Worm (Caenorhabditis elegans): ENCODE measurements around the gene C27D6.1.
"Not testable (repeated sequence)": the region's sequence is repeated elsewhere in the genome, so short reads cannot be mapped to it uniquely, and the experiment has no call there.

C27D6.1 gene

ce11 chrII:5156983-5157382 is 15.6 kb upstream of the C27D6.1 start, which contains the start of gene msp-45:
Gene msp-45, minus strand, starts transcription at chrII:5157083.
- no peak for TF ChIP-seq cog-1 (tag; optimal IDR thresholded peaks at IDR 0.05)
- no peak for TF ChIP-seq ref-1 (GFP tag; conservative IDR thresholded peaks at IDR 0.05)
- no peak for TF ChIP-seq tab-1 (GFP tag; IDR thresholded peaks at IDR 0.05)
- TF ChIP-seq flt-1 (GFP tag; IDR thresholded peaks at IDR 0.05) = no peak

- TF ChIP-seq flt-1 (GFP tag; IDR thresholded peaks at IDR 0.05) = no peak
- TF ChIP-seq ref-1 (GFP tag; conservative IDR thresholded peaks at IDR 0.05) = no peak
- TF ChIP-seq klf-2 (GFP tag; conservative IDR thresholded peaks at IDR 0.05) = no peak
These were observed 15.0 kb upstream of the C27D6.1 start, which contains the start of gene srb-13 for ce11 chrII:5157525-5157924. Gene srb-13, minus strand, starts transcription at chrII:5157625.

- not testable (repeated sequence) for TF ChIP-seq ztf-29, T22C8.4, ztf-23 (GFP tag; IDR thresholded peaks at IDR 0.05)
These were observed 13.8 kb upstream of the C27D6.1 start, which contains the start of gene F58A6.9 for ce11 chrII:5158774-5159173. Gene F58A6.9, minus strand, starts transcription at chrII:5158874.

ce11 chrII:5161102-5161501 is 11.4 kb upstream of the C27D6.1 start, which contains the start of gene C27D6.11:
Gene C27D6.11, minus strand, starts transcription at chrII:5161202.
- TF ChIP-seq tab-1 (GFP tag; IDR thresholded peaks at IDR 0.05) (no peak), ztf-23 (GFP tag; IDR thresholded peaks at IDR 0.05) (no peak), ztf-29 (GFP tag; IDR thresholded peaks at IDR 0.05) (no peak), cog-1 (tag; optimal IDR thresholded peaks at IDR 0.05) (no peak), klf-2 (GFP tag; conservative IDR thresholded peaks at IDR 0.05) (no peak), T22C8.4 (GFP tag; IDR thresholded peaks at IDR 0.05) (no peak), flt-1 (GFP tag; IDR thresholded peaks at IDR 0.05) (no peak), med-1 (GFP tag; optimal IDR thresholded peaks at IDR 0.05; ENCODE audit: insufficient read depth) (no peak), ref-1 (GFP tag; conservative IDR thresholded peaks at IDR 0.05) (no peak)

- TF ChIP-seq tab-1 (GFP tag; IDR thresholded peaks at IDR 0.05) (no peak), ztf-29 (GFP tag; IDR thresholded peaks at IDR 0.05) (no peak), T22C8.4 (GFP tag; IDR thresholded peaks at IDR 0.05) (no peak), ref-1 (GFP tag; conservative IDR thresholded peaks at IDR 0.05) (no peak), klf-2 (GFP tag; conservative IDR thresholded peaks at IDR 0.05) (no peak), ztf-23 (GFP tag; IDR thresholded peaks at IDR 0.05) (no peak), med-1 (GFP tag; optimal IDR thresholded peaks at IDR 0.05; ENCODE audit: insufficient read depth) (no peak), cog-1 (tag; optimal IDR thresholded peaks at IDR 0.05) (no peak), flt-1 (GFP tag; IDR thresholded peaks at IDR 0.05) (no peak)
These were observed 9.3 kb upstream of the C27D6.1 start, which contains the start of gene srb-5 for ce11 chrII:5163283-5163682. Gene srb-5, minus strand, starts transcription at chrII:5163383.

- TF ChIP-seq klf-2 (GFP tag; conservative IDR thresholded peaks at IDR 0.05) = no peak
- TF ChIP-seq tab-1 (GFP tag; IDR thresholded peaks at IDR 0.05) = no peak
- TF ChIP-seq T22C8.4 (GFP tag; IDR thresholded peaks at IDR 0.05) = no peak
- no peak for TF ChIP-seq ztf-23 (GFP tag; IDR thresholded peaks at IDR 0.05)
- TF ChIP-seq flt-1 (GFP tag; IDR thresholded peaks at IDR 0.05) = no peak
- TF ChIP-seq ref-1 (GFP tag; conservative IDR thresholded peaks at IDR 0.05) = no peak
- no peak for TF ChIP-seq med-1 (GFP tag; optimal IDR thresholded peaks at IDR 0.05; ENCODE audit: insufficient read depth)
- TF ChIP-seq ztf-29 (GFP tag; IDR thresholded peaks at IDR 0.05) = no peak
- no peak for TF ChIP-seq cog-1 (tag; optimal IDR thresholded peaks at IDR 0.05)
These were observed 5.8 kb upstream of the C27D6.1 start, which contains the start of gene srb-3 for ce11 chrII:5166738-5167137. Gene srb-3, minus strand, starts transcription at chrII:5166838.

ce11 chrII:5170932-5171331 is 1.6 kb upstream of the C27D6.1 start, which contains the start of gene srb-1:
Gene srb-1, minus strand, starts transcription at chrII:5171032.
- no peak for TF ChIP-seq ztf-23 (GFP tag; IDR thresholded peaks at IDR 0.05)
- TF ChIP-seq cog-1 (tag; optimal IDR thresholded peaks at IDR 0.05) = no peak
- TF ChIP-seq tab-1 (GFP tag; IDR thresholded peaks at IDR 0.05) = no peak
- TF ChIP-seq flt-1 (GFP tag; IDR thresholded peaks at IDR 0.05) = no peak
- TF ChIP-seq ztf-29 (GFP tag; IDR thresholded peaks at IDR 0.05) = no peak
- TF ChIP-seq ref-1 (GFP tag; conservative IDR thresholded peaks at IDR 0.05) = no peak
- TF ChIP-seq T22C8.4 (GFP tag; IDR thresholded peaks at IDR 0.05) = no peak
- TF ChIP-seq med-1 (GFP tag; optimal IDR thresholded peaks at IDR 0.05; ENCODE audit: insufficient read depth) = no peak
- TF ChIP-seq klf-2 (GFP tag; conservative IDR thresholded peaks at IDR 0.05) = no peak

ce11 chrII:5171610-5172009 is 941 bp upstream of the C27D6.1 start, which contains the start of gene C27D6.15:
Gene C27D6.15, plus strand, starts transcription at chrII:5171910.
- no peak for TF ChIP-seq cog-1 (tag; optimal IDR thresholded peaks at IDR 0.05)
- TF ChIP-seq T22C8.4 (GFP tag; IDR thresholded peaks at IDR 0.05) = no peak
- no peak for TF ChIP-seq klf-2 (GFP tag; conservative IDR thresholded peaks at IDR 0.05)
- no peak for TF ChIP-seq ztf-23 (GFP tag; IDR thresholded peaks at IDR 0.05)
- no peak for TF ChIP-seq med-1 (GFP tag; optimal IDR thresholded peaks at IDR 0.05; ENCODE audit: insufficient read depth)
- TF ChIP-seq ref-1 (GFP tag; conservative IDR thresholded peaks at IDR 0.05) = no peak
- TF ChIP-seq tab-1 (GFP tag; IDR thresholded peaks at IDR 0.05) = no peak
- TF ChIP-seq flt-1 (GFP tag; IDR thresholded peaks at IDR 0.05) = no peak
- no peak for TF ChIP-seq ztf-29 (GFP tag; IDR thresholded peaks at IDR 0.05)

- TF ChIP-seq cog-1 (tag; optimal IDR thresholded peaks at IDR 0.05) (no peak), ref-1 (GFP tag; conservative IDR thresholded peaks at IDR 0.05) (no peak), tab-1 (GFP tag; IDR thresholded peaks at IDR 0.05) (no peak), T22C8.4 (GFP tag; IDR thresholded peaks at IDR 0.05) (no peak), med-1 (GFP tag; optimal IDR thresholded peaks at IDR 0.05; ENCODE audit: insufficient read depth) (no peak), ztf-29 (GFP tag; IDR thresholded peaks at IDR 0.05) (no peak), klf-2 (GFP tag; conservative IDR thresholded peaks at IDR 0.05) (no peak), ztf-23 (GFP tag; IDR thresholded peaks at IDR 0.05) (no peak), flt-1 (GFP tag; IDR thresholded peaks at IDR 0.05) (no peak)
These were observed 1.8 kb downstream of the C27D6.1 start, which contains the start of gene C27D6.3 for ce11 chrII:5174370-5174769. Gene C27D6.3, minus strand, starts transcription at chrII:5174470.

- TF ChIP-seq klf-2 (GFP tag; conservative IDR thresholded peaks at IDR 0.05) (no peak), cog-1 (tag; optimal IDR thresholded peaks at IDR 0.05) (no peak), ztf-23 (GFP tag; IDR thresholded peaks at IDR 0.05) (no peak), T22C8.4 (GFP tag; IDR thresholded peaks at IDR 0.05) (no peak), tab-1 (GFP tag; IDR thresholded peaks at IDR 0.05) (no peak), med-1 (GFP tag; optimal IDR thresholded peaks at IDR 0.05; ENCODE audit: insufficient read depth) (no peak)
These were observed 4.4 kb downstream of the C27D6.1 start for ce11 chrII:5176934-5177333.
